Fruit fly (Drosophila melanogaster): ENCODE results near the gene wupA.

DNA sequence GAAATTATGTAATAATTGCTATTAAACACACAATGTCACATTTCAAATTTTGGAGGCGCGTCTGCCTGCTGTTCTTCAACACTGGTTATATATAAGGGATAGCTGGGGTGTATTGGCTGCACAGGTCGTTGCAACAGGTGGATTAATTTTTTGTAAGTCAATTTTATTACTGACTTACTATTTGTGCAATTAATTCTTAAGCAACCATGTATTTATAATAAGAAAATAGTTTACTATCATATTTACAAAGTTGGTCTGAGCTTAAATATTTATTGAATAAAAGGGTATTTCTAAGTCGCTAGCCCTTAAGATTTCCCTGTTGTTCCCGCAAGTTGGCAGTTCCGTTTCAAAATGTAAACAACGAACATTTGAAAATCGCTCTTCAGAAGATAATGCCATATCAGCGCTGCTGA is 23.9 kb downstream of the wupA start, which contains the start of gene RhoGAP16F:
- TF ChIP-seq rn (GFP tag; IDR thresholded peaks at IDR 0.05) = no peak
- TF ChIP-seq Pif1A (GFP tag; optimal IDR thresholded peaks at IDR 0.05) = peak; percentile 76
- peak; percentile 66 for TF ChIP-seq CG9948 (tag; optimal IDR thresholded peaks at IDR 0.05)
- no peak for TF ChIP-seq EcR (GFP tag; optimal IDR thresholded peaks at IDR 0.05)
- TF ChIP-seq Ets98B (GFP tag; IDR thresholded peaks at IDR 0.05) = peak; percentile 66
- TF ChIP-seq Pif1B (GFP tag; optimal IDR thresholded peaks at IDR 0.05) = peak; percentile 61
- TF ChIP-seq CG32121 (GFP tag; IDR thresholded peaks at IDR 0.05) = peak; percentile 77
- TF ChIP-seq CG14655 (GFP tag; optimal IDR thresholded peaks at IDR 0.05) = peak; percentile 74
- peak; percentile 77 for TF ChIP-seq CG15710 (tag; optimal IDR thresholded peaks at IDR 0.05)
- no peak for TF ChIP-seq CG13204 (GFP tag; optimal IDR thresholded peaks at IDR 0.05)
- peak; percentile 78 for TF ChIP-seq CG8159 (tag; optimal IDR thresholded peaks at IDR 0.05)
- TF ChIP-seq gl (tag; optimal IDR thresholded peaks at IDR 0.05) = peak; percentile 13
- TF ChIP-seq CG10348 (GFP tag; IDR thresholded peaks at IDR 0.05) = no peak
- peak; percentile 77 for TF ChIP-seq Snoo (tag; optimal IDR thresholded peaks at IDR 0.05)

All from whole organism, pupa.